Worm (Caenorhabditis elegans) whole organism, L3 larva: ENCODE measurements around the gene hst-6.

ENCODE experiments used
- R02D3.7 ChIP-seq: fragments of 150-350 bp; optimal IDR thresholded peaks from 2 replicates; lab custom pipeline; 2014; ENCODE audit warnings: missing biosample characterization, missing genetic modification characterization
- ZK546.5 ChIP-seq: sonication (generic microtip); optimal IDR thresholded peaks from 2 replicates; lab custom pipeline; 2017; ENCODE audit warnings: missing biosample characterization, missing genetic modification characterization
- ama-1 ChIP-seq: fragments of 150-350 bp; optimal IDR thresholded peaks from 2 replicates; lab custom pipeline; 2018
- ceh-16 ChIP-seq: sonication (generic microtip); optimal IDR thresholded peaks from 2 replicates; lab custom pipeline; 2017; ENCODE audit warnings: missing biosample characterization, missing genetic modification characterization
- ceh-28 ChIP-seq: fragments of 150-350 bp; optimal IDR thresholded peaks from 2 replicates; lab custom pipeline; 2014; ENCODE audit warnings: missing biosample characterization, missing genetic modification reagents, missing genetic modification characterization
- ceh-82 ChIP-seq: fragments of 150-350 bp; optimal IDR thresholded peaks from 2 replicates; lab custom pipeline; 2014; ENCODE audit warnings: missing biosample characterization, missing genetic modification characterization
- ceh-9 ChIP-seq: sonication (generic microtip); optimal IDR thresholded peaks from 2 replicates; lab custom pipeline; 2018; ENCODE audit warnings: missing biosample characterization, missing genetic modification characterization
- daf-12 ChIP-seq: fragments of 150-350 bp; optimal IDR thresholded peaks from 2 replicates; lab custom pipeline; 2014; ENCODE audit warnings: missing biosample characterization, missing genetic modification reagents, missing genetic modification characterization
- egl-5 ChIP-seq: fragments of 150-350 bp; optimal IDR thresholded peaks from 2 replicates; lab custom pipeline; 2017; ENCODE audit warnings: missing biosample characterization, missing genetic modification reagents, missing genetic modification characterization, inconsistent platforms
- elt-1 ChIP-seq: fragments of 150-350 bp; optimal IDR thresholded peaks from 2 replicates; lab custom pipeline; 2014; ENCODE audit warnings: missing biosample characterization, missing genetic modification characterization
- elt-2 ChIP-seq: sonication (generic microtip); optimal IDR thresholded peaks from 2 replicates; lab custom pipeline; 2016; ENCODE audit warnings: missing genetic modification reagents, mild to moderate bottlenecking, missing genetic modification characterization, missing compliant biosample characterization
- elt-3 ChIP-seq, 3 experiments: fragments of 150-350 bp in 1 of 3; sonication (generic microtip) in 2 of 3; optimal IDR thresholded peaks; 2 replicates in 2 of 3; 4 replicates in 1 of 3; lab custom pipeline; 2014 to 2017; ENCODE audit warnings: missing biosample characterization in 3 of 3, missing genetic modification characterization in 3 of 3
- eor-1 ChIP-seq, 2 experiments: fragments of 150-350 bp; optimal IDR thresholded peaks; 2 replicates each; lab custom pipeline; 2014 to 2018; ENCODE audit warnings: missing biosample characterization in 2 of 2, missing genetic modification characterization in 2 of 2
- fkh-2 ChIP-seq: fragments of 150-350 bp; optimal IDR thresholded peaks from 2 replicates; lab custom pipeline; 2014; ENCODE audit warnings: missing biosample characterization, missing genetic modification reagents, missing genetic modification characterization
- jun-1 ChIP-seq: fragments of 150-350 bp; optimal IDR thresholded peaks from 2 replicates; lab custom pipeline; 2014; ENCODE audit warnings: missing biosample characterization, missing genetic modification reagents, missing genetic modification characterization
- lin-15B ChIP-seq: fragments of 150-350 bp; optimal IDR thresholded peaks from 2 replicates; lab custom pipeline; 2014; ENCODE audit warnings: missing biosample characterization, missing genetic modification characterization
- mdl-1 ChIP-seq: fragments of 150-350 bp; optimal IDR thresholded peaks from 2 replicates; lab custom pipeline; 2014; ENCODE audit warnings: missing biosample characterization, missing genetic modification characterization
- mml-1 ChIP-seq: fragments of 150-350 bp; sonication (generic microtip); optimal IDR thresholded peaks from 3 replicates; lab custom pipeline; 2014; ENCODE audit warnings: missing biosample characterization, missing genetic modification characterization
- nhr-11 ChIP-seq: fragments of 150-350 bp; optimal IDR thresholded peaks from 2 replicates; lab custom pipeline; 2014; ENCODE audit warnings: missing biosample characterization, missing genetic modification characterization
- nhr-23 ChIP-seq: fragments of 150-350 bp; optimal IDR thresholded peaks from 2 replicates; lab custom pipeline; 2014; ENCODE audit warnings: missing biosample characterization, missing genetic modification reagents, missing genetic modification characterization
- nhr-237 ChIP-seq: fragments of 150-350 bp; optimal IDR thresholded peaks from 2 replicates; lab custom pipeline; 2014; ENCODE audit warnings: missing biosample characterization, missing genetic modification characterization
- nhr-25 ChIP-seq: sonication (generic microtip); optimal IDR thresholded peaks from 2 replicates; lab custom pipeline; 2017; ENCODE audit warnings: missing biosample characterization, missing genetic modification characterization
- nhr-28 ChIP-seq: fragments of 150-350 bp; optimal IDR thresholded peaks from 2 replicates; lab custom pipeline; 2014; ENCODE audit warnings: missing biosample characterization, missing genetic modification characterization
- nhr-43 ChIP-seq: sonication (generic microtip); optimal IDR thresholded peaks from 2 replicates; lab custom pipeline; 2016; ENCODE audit warnings: mild to moderate bottlenecking, missing genetic modification characterization, missing compliant biosample characterization; ENCODE audit not compliant: poor library complexity, severe bottlenecking
- nhr-67 ChIP-seq: fragments of 150-350 bp; optimal IDR thresholded peaks from 2 replicates; lab custom pipeline; 2014; ENCODE audit warnings: missing biosample characterization, missing genetic modification characterization
- nhr-76 ChIP-seq: fragments of 150-350 bp; sonication (generic microtip); optimal IDR thresholded peaks from 5 replicates; lab custom pipeline; 2014; ENCODE audit warnings: missing biosample characterization, missing genetic modification characterization
- nhr-77 ChIP-seq: fragments of 150-350 bp; optimal IDR thresholded peaks from 2 replicates; lab custom pipeline; 2014; ENCODE audit warnings: missing biosample characterization, missing genetic modification characterization
- pha-4 ChIP-seq: fragments of 150-350 bp; optimal IDR thresholded peaks from 2 replicates; lab custom pipeline; 2014; ENCODE audit warnings: missing biosample characterization, missing genetic modification reagents, missing genetic modification characterization
- pqm-1 ChIP-seq: fragments of 150-350 bp; optimal IDR thresholded peaks from 2 replicates; lab custom pipeline; 2017; ENCODE audit warnings: missing biosample characterization, missing genetic modification characterization, inconsistent platforms
- sea-2 ChIP-seq: fragments of 150-350 bp; sonication (generic microtip); optimal IDR thresholded peaks from 4 replicates; lab custom pipeline; 2014; ENCODE audit warnings: missing biosample characterization, missing genetic modification reagents, missing genetic modification characterization
- skn-1 ChIP-seq: fragments of 150-350 bp; optimal IDR thresholded peaks from 2 replicates; lab custom pipeline; 2014; ENCODE audit warnings: missing biosample characterization, missing genetic modification characterization
- tbx-2 ChIP-seq: sonication (generic microtip); optimal IDR thresholded peaks from 2 replicates; lab custom pipeline; 2016; ENCODE audit warnings: mild to moderate bottlenecking, missing genetic modification characterization, missing compliant biosample characterization
- unc-62 ChIP-seq: fragments of 150-350 bp; sonication (generic microtip); optimal IDR thresholded peaks from 4 replicates; lab custom pipeline; 2014; ENCODE audit warnings: missing biosample characterization, missing genetic modification reagents, missing genetic modification characterization

hst-6 gene

ce11 chrX:5255320-5255719, 20.0 kb upstream of the hst-6 start:
- no peak for TF ChIP-seq elt-3 (tag; optimal IDR thresholded peaks at IDR 0.05; lab: Kevin White, UChicago)
- TF ChIP-seq nhr-67 (tag; lab: Kevin White, UChicago): no peak
- peak; percentile 73 for TF ChIP-seq elt-2
- no peak for TF ChIP-seq R02D3.7
- TF ChIP-seq ceh-9 (tag; lab: Kevin White, UChicago): no peak
- no peak for TF ChIP-seq pqm-1 (tag; lab: Kevin White, UChicago)
- no peak for TF ChIP-seq nhr-43 (tag; lab: Kevin White, UChicago)

- no peak for TF ChIP-seq nhr-28 (tag; lab: Kevin White, UChicago)
- TF ChIP-seq lin-15B (tag; lab: Kevin White, UChicago): no peak
- no peak for TF ChIP-seq fkh-2 (tag; lab: Kevin White, UChicago)
- TF ChIP-seq elt-2: peak; percentile 44
- no peak for TF ChIP-seq ceh-82 (tag; lab: Kevin White, UChicago)
- no peak for TF ChIP-seq nhr-11 (tag; lab: Kevin White, UChicago)
Observed at ce11 chrX:5256999-5257398, 18.4 kb upstream of the hst-6 start, which contains the start of gene nspg-12. TSS of gene nspg-12 (plus strand) at chrX:5257299.

ce11 chrX:5260389-5260788, 15.0 kb upstream of the hst-6 start:
- TF ChIP-seq nhr-67 (tag; lab: Kevin White, UChicago): no peak
- TF ChIP-seq, all 47 proteins: peak for 0

- TF ChIP-seq ceh-9 (tag; lab: Kevin White, UChicago) (no peak), elt-2 (peak; percentile 64), pqm-1 (tag; lab: Kevin White, UChicago) (peak; percentile 32)
Observed at ce11 chrX:5262033-5262432, 13.3 kb upstream of the hst-6 start.

ce11 chrX:5263585-5263984, 11.8 kb upstream of the hst-6 start:
- TF ChIP-seq skn-1 (no peak), unc-62 (GFP tag; lab: Kevin White, UChicago) (no peak), nhr-76 (tag; lab: Kevin White, UChicago) (no peak), ceh-82 (tag; lab: Kevin White, UChicago) (no peak), mdl-1 (tag; lab: Kevin White, UChicago) (no peak), nhr-23 (tag; lab: Kevin White, UChicago) (no peak), ceh-28 (no peak), nhr-28 (tag; lab: Kevin White, UChicago) (no peak), jun-1 (tag; lab: Kevin White, UChicago) (no peak), mml-1 (tag; lab: Kevin White, UChicago) (no peak), nhr-237 (no peak), ZK546.5 (tag; lab: Kevin White, UChicago) (no peak), egl-5 (tag; lab: Kevin White, UChicago) (no peak), ceh-16 (tag; lab: Kevin White, UChicago) (no peak), sea-2 (no peak), pha-4 (no peak), nhr-67 (tag; lab: Kevin White, UChicago) (no peak)

ce11 chrX:5264026-5264425, 11.3 kb upstream of the hst-6 start, which contains the start of gene Y34B4A.4:
TSS of gene Y34B4A.4 (plus strand) at chrX:5264326.
- no peak for TF ChIP-seq elt-1 (tag; lab: Kevin White, UChicago)
- TF ChIP-seq ama-1 (lab: Kevin White, UChicago): no peak
- no peak for TF ChIP-seq nhr-77 (tag; lab: Kevin White, UChicago)
- no peak for TF ChIP-seq ceh-82 (tag; lab: Kevin White, UChicago)
- TF ChIP-seq mml-1 (tag; lab: Kevin White, UChicago): no peak
- TF ChIP-seq unc-62 (GFP tag; lab: Kevin White, UChicago): no peak
- TF ChIP-seq skn-1: no peak
- TF ChIP-seq nhr-76 (tag; lab: Kevin White, UChicago): no peak
- no peak for TF ChIP-seq daf-12 (tag; lab: Kevin White, UChicago)
- no peak for TF ChIP-seq tbx-2 (tag; lab: Kevin White, UChicago)
- TF ChIP-seq eor-1 (tag; optimal IDR thresholded peaks at IDR 0.05; lab: Kevin White, UChicago): no peak
- no peak for TF ChIP-seq elt-3 (tag; optimal IDR thresholded peaks at IDR 0.05; lab: Kevin White, UChicago)
- no peak for TF ChIP-seq nhr-25
- no peak for TF ChIP-seq ceh-28
- TF ChIP-seq fkh-2 (tag; lab: Kevin White, UChicago): no peak
